Fruit fly (Drosophila melanogaster) whole organism, prepupa: ENCODE data around the gene yellow-k.

ENCODE experiments used
- Blimp-1 ChIP-seq: fragments of 200-800 bp; sonication (Bioruptor generic); optimal IDR thresholded peaks from 3 replicates; lab custom pipeline; 2017; ENCODE audit warnings: missing biosample characterization, missing genetic modification characterization, mild to moderate bottlenecking, moderate library complexity, missing genetic modification reagents
- CG4318 ChIP-seq: fragments of 200-800 bp; sonication (Bioruptor generic); optimal IDR thresholded peaks from 3 replicates; lab custom pipeline; 2017; ENCODE audit warnings: missing biosample characterization, mild to moderate bottlenecking, missing genetic modification characterization
- CG6163 ChIP-seq: fragments of 200-800 bp; sonication (Bioruptor generic); IDR thresholded peaks from 3 replicates; pipeline ENCODE4 v1.3.6; 2022; ENCODE audit warnings: missing biosample characterization, missing genetic modification characterization
- CG6854 ChIP-seq: fragments of 200-800 bp; sonication (Bioruptor generic); optimal IDR thresholded peaks from 2 replicates; lab custom pipeline; 2017; ENCODE audit warnings: missing biosample characterization, mild to moderate bottlenecking, missing genetic modification characterization
- CG8319 ChIP-seq: fragments of 200-800 bp; sonication (Bioruptor generic); optimal IDR thresholded peaks from 3 replicates; lab custom pipeline; 2016; ENCODE audit warnings: missing biosample characterization, missing genetic modification characterization
- Hr38 ChIP-seq: sonication (Bioruptor generic); optimal IDR thresholded peaks from 2 replicates; lab custom pipeline; 2016; ENCODE audit warnings: missing biosample characterization, missing genetic modification characterization
- cyc ChIP-seq: fragments of 200-800 bp; sonication (Bioruptor generic); optimal IDR thresholded peaks from 3 replicates; lab custom pipeline; 2016; ENCODE audit warnings: missing biosample characterization, missing genetic modification characterization

- no peak for TF ChIP-seq CG8319 (GFP tag; lab: Kevin White, UChicago)
- TF ChIP-seq CG6163: no peak
- no peak for TF ChIP-seq CG4318 (GFP tag; lab: Kevin White, UChicago)
- no peak for TF ChIP-seq CG6854
- no peak for TF ChIP-seq Hr38
- TF ChIP-seq cyc (GFP tag; lab: Kevin White, UChicago): no peak
- no peak for TF ChIP-seq Blimp-1 (GFP tag; lab: Kevin White, UChicago)
These were observed 25.7 kb upstream of the yellow-k start for dm6 chr3L:15494599-15495271.
